Fruit fly (Drosophila melanogaster) whole organism, adult: ENCODE results near the gene CG10616.

ENCODE experiments used
- CG11617 ChIP-seq: fragments of 200-800 bp; sonication (Bioruptor generic); optimal IDR thresholded peaks from 2 replicates; lab custom pipeline; 2017; ENCODE audit warnings: mild to moderate bottlenecking, missing biosample characterization, missing genetic modification reagents, missing genetic modification characterization
- CG12768 ChIP-seq: fragments of 200-800 bp; sonication (Bioruptor generic); optimal IDR thresholded peaks from 2 replicates; lab custom pipeline; 2017; ENCODE audit warnings: missing biosample characterization, missing genetic modification characterization, mild to moderate bottlenecking, moderate library complexity, missing genetic modification reagents
- CG14711 ChIP-seq: fragments of 200-800 bp; sonication (Bioruptor generic); optimal IDR thresholded peaks from 2 replicates; lab custom pipeline; 2018; ENCODE audit warnings: missing biosample characterization, mild to moderate bottlenecking, missing genetic modification characterization, moderate library complexity
- CG1620 ChIP-seq: fragments of 200-800 bp; sonication (Bioruptor generic); optimal IDR thresholded peaks from 2 replicates; lab custom pipeline; 2016; ENCODE audit warnings: missing biosample characterization, missing genetic modification characterization
- CG33017 ChIP-seq: fragments of 200-800 bp; sonication (Bioruptor generic); optimal IDR thresholded peaks from 2 replicates; lab custom pipeline; 2018; ENCODE audit warnings: missing biosample characterization, mild to moderate bottlenecking, missing genetic modification characterization, moderate library complexity
- CG5204 ChIP-seq: fragments of 200-800 bp; sonication (Bioruptor generic); optimal IDR thresholded peaks from 2 replicates; lab custom pipeline; 2016; ENCODE audit warnings: missing biosample characterization, missing genetic modification characterization
- CG7045 ChIP-seq: fragments of 200-800 bp; sonication (Bioruptor generic); optimal IDR thresholded peaks from 2 replicates; lab custom pipeline; 2017; ENCODE audit warnings: missing biosample characterization, mild to moderate bottlenecking, missing genetic modification characterization
- CG7101 ChIP-seq: fragments of 200-800 bp; sonication (Bioruptor generic); optimal IDR thresholded peaks from 2 replicates; lab custom pipeline; 2018; ENCODE audit warnings: missing biosample characterization, mild to moderate bottlenecking, missing genetic modification characterization, moderate library complexity
- Clk ChIP-seq: fragments of 200-800 bp; sonication (Bioruptor generic); optimal IDR thresholded peaks from 2 replicates; lab custom pipeline; 2017; ENCODE audit warnings: missing biosample characterization, missing genetic modification characterization
- Crg-1 ChIP-seq: fragments of 200-800 bp; sonication (Bioruptor generic); optimal IDR thresholded peaks from 2 replicates; lab custom pipeline; 2016; ENCODE audit warnings: missing biosample characterization, missing genetic modification characterization
- Hr96 ChIP-seq: fragments of 200-800 bp; sonication (Bioruptor generic); optimal IDR thresholded peaks from 2 replicates; lab custom pipeline; 2016; ENCODE audit warnings: missing biosample characterization, missing genetic modification characterization
- Mnt ChIP-seq: fragments of 200-800 bp; sonication (Bioruptor generic); optimal IDR thresholded peaks from 2 replicates; lab custom pipeline; 2016; ENCODE audit warnings: missing biosample characterization, mild to moderate bottlenecking, missing genetic modification characterization
- bab1 ChIP-seq: fragments of 200-800 bp; sonication (Bioruptor generic); optimal IDR thresholded peaks from 3 replicates; lab custom pipeline; 2019; ENCODE audit warnings: missing biosample characterization, mild to moderate bottlenecking, missing genetic modification characterization, moderate library complexity
- cic ChIP-seq: fragments of 200-800 bp; sonication (Bioruptor generic); optimal IDR thresholded peaks from 2 replicates; lab custom pipeline; 2017; ENCODE audit warnings: missing biosample characterization, mild to moderate bottlenecking, missing genetic modification characterization, moderate library complexity
- cnc ChIP-seq, 2 experiments: fragments of >200 bp; optimal IDR thresholded peaks; 2 replicates each; lab custom pipeline; 2017
- kay ChIP-seq: fragments of 200-800 bp; sonication (Bioruptor generic); peaks from one replicate; lab custom pipeline; 2016; ENCODE audit warnings: missing biosample characterization, missing genetic modification characterization, borderline replicate concordance
- ovo ChIP-seq: fragments of 200-800 bp; sonication (Bioruptor generic); optimal IDR thresholded peaks from 2 replicates; lab custom pipeline; 2016; ENCODE audit warnings: missing biosample characterization, missing genetic modification characterization
- pad ChIP-seq: fragments of 200-800 bp; sonication (Bioruptor generic); optimal IDR thresholded peaks from 3 replicates; lab custom pipeline; 2017; ENCODE audit warnings: missing biosample characterization, missing genetic modification characterization, mild to moderate bottlenecking, moderate library complexity, missing genetic modification reagents
- tj ChIP-seq: fragments of 200-800 bp; sonication (Bioruptor generic); optimal IDR thresholded peaks from 3 replicates; lab custom pipeline; 2017; ENCODE audit warnings: missing biosample characterization, mild to moderate bottlenecking, missing genetic modification characterization, moderate library complexity
- toe ChIP-seq: fragments of 200-800 bp; sonication (Bioruptor generic); optimal IDR thresholded peaks from 2 replicates; lab custom pipeline; 2016; ENCODE audit warnings: missing biosample characterization, missing genetic modification characterization

Gene CG10616

dm6 chr3L:12490418-12491035, 19.0 kb downstream of the CG10616 start, which contains the start of gene CG10660:
Gene CG10660 (minus strand): TSS chr3L:12490676.
- TF ChIP-seq CG5204 (GFP tag; lab: Kevin White, UChicago) (peak; percentile 89), kay (peak; percentile 95), CG14711 (peak; percentile 89), CG7045 (peak; percentile 88), CG11617 (GFP tag; lab: Kevin White, UChicago) (peak; percentile 86), tj (peak; percentile 66), Clk (GFP tag; lab: Kevin White, UChicago) (peak; percentile 74), Crg-1 (GFP tag; lab: Kevin White, UChicago) (peak; percentile 56), Hr96 (GFP tag; lab: Kevin White, UChicago) (peak; percentile 64), toe (GFP tag; lab: Kevin White, UChicago) (peak; percentile 58), CG12768 (GFP tag; lab: Kevin White, UChicago) (peak; percentile 90), pad (peak; percentile 58), CG7101 (tag; lab: Kevin White, UChicago) (peak; percentile 94), CG1620 (GFP tag; lab: Kevin White, UChicago) (peak; percentile 54), CG33017 (tag; lab: Kevin White, UChicago) (peak; percentile 96), cnc (optimal IDR thresholded peaks at IDR 0.05; lab: Kevin White, UChicago) (no peak), Mnt (GFP tag; lab: Kevin White, UChicago) (peak; percentile 68), ovo (GFP tag; lab: Kevin White, UChicago) (no peak), cic (peak; percentile 47), bab1 (peak; percentile 88)

dm6 chr3L:12494273-12494672, 22.7 kb downstream of the CG10616 start:
- TF ChIP-seq CG5204 (GFP tag; lab: Kevin White, UChicago) (no peak), Crg-1 (GFP tag; lab: Kevin White, UChicago) (no peak), CG14711 (no peak), tj (no peak), cic (no peak), CG11617 (GFP tag; lab: Kevin White, UChicago) (no peak), Hr96 (GFP tag; lab: Kevin White, UChicago) (no peak), bab1 (no peak), CG1620 (GFP tag; lab: Kevin White, UChicago) (no peak), cnc (optimal IDR thresholded peaks at IDR 0.05; lab: Kevin White, UChicago) (no peak), kay (no peak), toe (GFP tag; lab: Kevin White, UChicago) (no peak), Clk (GFP tag; lab: Kevin White, UChicago) (no peak), CG12768 (GFP tag; lab: Kevin White, UChicago) (no peak), pad (no peak), Mnt (GFP tag; lab: Kevin White, UChicago) (no peak), ovo (GFP tag; lab: Kevin White, UChicago) (no peak), CG33017 (tag; lab: Kevin White, UChicago) (no peak), CG7045 (no peak)

dm6 chr3L:12495312-12495725, 23.8 kb downstream of the CG10616 start:
- TF ChIP-seq Mnt (GFP tag; lab: Kevin White, UChicago) (no peak), CG5204 (GFP tag; lab: Kevin White, UChicago) (peak; percentile 27), bab1 (no peak), cic (no peak), CG12768 (GFP tag; lab: Kevin White, UChicago) (no peak), cnc (optimal IDR thresholded peaks at IDR 0.05; lab: Kevin White, UChicago) (no peak)

dm6 chr3L:12496428-12497344, 25.2 kb downstream of the CG10616 start, which contains the start of gene CG10657:
Gene CG10657 (minus strand): TSS chr3L:12497216.
- TF ChIP-seq CG14711: no peak
- peak; percentile 25 for TF ChIP-seq kay

- TF ChIP-seq cnc (optimal IDR thresholded peaks at IDR 0.05; lab: Kevin White, UChicago) (no peak), toe (GFP tag; lab: Kevin White, UChicago) (no peak), kay (peak; percentile 95), CG7045 (peak; percentile 44), ovo (GFP tag; lab: Kevin White, UChicago) (no peak), cic (no peak), Mnt (GFP tag; lab: Kevin White, UChicago) (peak; percentile 58), CG14711 (peak; percentile 73), CG5204 (GFP tag; lab: Kevin White, UChicago) (no peak), tj (peak; percentile 9), Crg-1 (GFP tag; lab: Kevin White, UChicago) (peak; percentile 73), bab1 (peak; percentile 55), CG12768 (GFP tag; lab: Kevin White, UChicago) (peak; percentile 38), Hr96 (GFP tag; lab: Kevin White, UChicago) (no peak), CG11617 (GFP tag; lab: Kevin White, UChicago) (peak; percentile 57), Clk (GFP tag; lab: Kevin White, UChicago) (no peak), CG1620 (GFP tag; lab: Kevin White, UChicago) (peak; percentile 66), pad (peak; percentile 54), CG7101 (tag; lab: Kevin White, UChicago) (peak; percentile 71), CG33017 (tag; lab: Kevin White, UChicago) (peak; percentile 44)
These were observed 29.7 kb downstream of the CG10616 start, which contains the start of the genes CG10638 and CG10681 for dm6 chr3L:12501249-12501648. Gene CG10638 (minus strand): TSS chr3L:12501311. Gene CG10681 (plus strand): TSS chr3L:12501513.
